Fruit fly (Drosophila melanogaster) whole organism, prepupa: Measurements from ENCODE around the gene CG6834.

Experiments
- Blimp-1 ChIP-seq: fragments of 200-800 bp; sonication (Bioruptor generic); optimal IDR thresholded peaks from 3 replicates; lab custom pipeline; 2017; ENCODE audit warnings: missing biosample characterization, missing genetic modification characterization, mild to moderate bottlenecking, moderate library complexity, missing genetic modification reagents
- CG10631 ChIP-seq: fragments of 200-800 bp; sonication (Bioruptor generic); optimal IDR thresholded peaks from 2 replicates; lab custom pipeline; 2016; ENCODE audit warnings: missing biosample characterization, missing genetic modification characterization
- CG10669 ChIP-seq: fragments of 200-800 bp; sonication (Bioruptor generic); optimal IDR thresholded peaks from 3 replicates; lab custom pipeline; 2018; ENCODE audit warnings: missing biosample characterization, mild to moderate bottlenecking, missing genetic modification characterization, moderate library complexity
- CG11294 ChIP-seq: fragments of 200-800 bp; sonication (Bioruptor generic); IDR thresholded peaks from 2 replicates; pipeline ENCODE4 v1.3.6; 2022; ENCODE audit warnings: missing biosample characterization, missing genetic modification characterization
- CG11762 ChIP-seq: fragments of 200-800 bp; sonication (Bioruptor generic); optimal IDR thresholded peaks from 3 replicates; lab custom pipeline; 2016; ENCODE audit warnings: missing biosample characterization, missing genetic modification characterization; ENCODE audit not compliant: insufficient read depth
- CG11902 ChIP-seq: fragments of 200-800 bp; sonication (Bioruptor generic); optimal IDR thresholded peaks from 3 replicates; lab custom pipeline; 2016; ENCODE audit warnings: missing biosample characterization, missing genetic modification characterization
- CG15336 ChIP-seq: fragments of 200-800 bp; sonication (Bioruptor generic); IDR thresholded peaks from 2 replicates; pipeline ENCODE4 v1.3.6; 2022; ENCODE audit warnings: missing biosample characterization, missing genetic modification characterization
- CG16779 ChIP-seq: fragments of 200-800 bp; sonication (Bioruptor generic); optimal IDR thresholded peaks from 3 replicates; lab custom pipeline; 2017; ENCODE audit warnings: missing biosample characterization, mild to moderate bottlenecking, missing genetic modification characterization
- CG31627 ChIP-seq: fragments of 200-800 bp; sonication (Bioruptor generic); optimal IDR thresholded peaks from 3 replicates; lab custom pipeline; 2016; ENCODE audit warnings: missing biosample characterization, missing genetic modification characterization
- CG32006 ChIP-seq: fragments of 200-800 bp; sonication (Bioruptor generic); optimal IDR thresholded peaks from 3 replicates; lab custom pipeline; 2017; ENCODE audit warnings: missing biosample characterization, mild to moderate bottlenecking, missing genetic modification characterization
- CG34406 ChIP-seq: fragments of 200-800 bp; sonication (Bioruptor generic); optimal IDR thresholded peaks from 3 replicates; lab custom pipeline; 2016; ENCODE audit warnings: missing biosample characterization, missing genetic modification characterization
- CG3919 ChIP-seq: fragments of 200-800 bp; sonication (Bioruptor generic); optimal IDR thresholded peaks from 3 replicates; lab custom pipeline; 2016; ENCODE audit warnings: missing biosample characterization, missing genetic modification characterization
- CG4318 ChIP-seq: fragments of 200-800 bp; sonication (Bioruptor generic); optimal IDR thresholded peaks from 3 replicates; lab custom pipeline; 2017; ENCODE audit warnings: missing biosample characterization, mild to moderate bottlenecking, missing genetic modification characterization
- CG6163 ChIP-seq: fragments of 200-800 bp; sonication (Bioruptor generic); IDR thresholded peaks from 3 replicates; pipeline ENCODE4 v1.3.6; 2022; ENCODE audit warnings: missing biosample characterization, missing genetic modification characterization
- CG6276 ChIP-seq: fragments of 200-800 bp; sonication (Bioruptor generic); optimal IDR thresholded peaks from 2 replicates; lab custom pipeline; 2017; ENCODE audit warnings: missing biosample characterization, mild to moderate bottlenecking, missing genetic modification characterization
- CG6808 ChIP-seq: fragments of 200-800 bp; sonication (Bioruptor generic); optimal IDR thresholded peaks from 3 replicates; lab custom pipeline; 2017; ENCODE audit warnings: missing biosample characterization, missing genetic modification characterization, mild to moderate bottlenecking, moderate library complexity, missing genetic modification reagents
- CG6854 ChIP-seq: fragments of 200-800 bp; sonication (Bioruptor generic); optimal IDR thresholded peaks from 2 replicates; lab custom pipeline; 2017; ENCODE audit warnings: missing biosample characterization, mild to moderate bottlenecking, missing genetic modification characterization
- CG7368 ChIP-seq: fragments of 200-800 bp; sonication (Bioruptor generic); optimal IDR thresholded peaks from 3 replicates; lab custom pipeline; 2016; ENCODE audit warnings: missing biosample characterization, missing genetic modification characterization
- CG8119 ChIP-seq: fragments of 200-800 bp; sonication (Bioruptor generic); IDR thresholded peaks from 3 replicates; pipeline ENCODE4 v1.3.6; 2022; ENCODE audit warnings: missing biosample characterization, missing genetic modification characterization
- CG8632 ChIP-seq: fragments of 200-800 bp; sonication (Bioruptor generic); optimal IDR thresholded peaks from 3 replicates; lab custom pipeline; 2016; ENCODE audit warnings: missing biosample characterization, missing genetic modification characterization
- CG9139 ChIP-seq: fragments of 200-800 bp; sonication (Bioruptor generic); optimal IDR thresholded peaks from 3 replicates; lab custom pipeline; 2017; ENCODE audit warnings: missing biosample characterization, mild to moderate bottlenecking, missing genetic modification characterization
- Eip75B ChIP-seq: fragments of 200-800 bp; sonication (Bioruptor generic); optimal IDR thresholded peaks from 3 replicates; lab custom pipeline; 2016; ENCODE audit warnings: missing biosample characterization, missing genetic modification characterization
- Eip78C ChIP-seq: fragments of 200-800 bp; sonication (Bioruptor generic); peaks from one replicate; lab custom pipeline; 2016; ENCODE audit warnings: missing biosample characterization, missing genetic modification characterization
- Ets21C ChIP-seq: fragments of 200-800 bp; sonication (Bioruptor generic); optimal IDR thresholded peaks from 3 replicates; lab custom pipeline; 2016; ENCODE audit warnings: missing biosample characterization, missing genetic modification characterization
- Ets96B ChIP-seq: fragments of 200-800 bp; optimal IDR thresholded peaks from 2 replicates; lab custom pipeline; 2019; ENCODE audit warnings: missing biosample characterization, mild to moderate bottlenecking, missing genetic modification characterization, moderate library complexity
- Gug ChIP-seq: fragments of 200-800 bp; sonication (Bioruptor generic); IDR thresholded peaks from 2 replicates; pipeline ENCODE4 v1.3.6; 2022; ENCODE audit warnings: missing biosample characterization, missing genetic modification characterization
- Hr4 ChIP-seq: fragments of 200-800 bp; sonication (Bioruptor generic); optimal IDR thresholded peaks from 3 replicates; lab custom pipeline; 2016; ENCODE audit warnings: missing biosample characterization, missing genetic modification characterization
- Met ChIP-seq: fragments of 200-800 bp; sonication (Bioruptor generic); optimal IDR thresholded peaks from 3 replicates; lab custom pipeline; 2016; ENCODE audit warnings: missing biosample characterization, missing genetic modification characterization
- OdsH ChIP-seq: fragments of 200-800 bp; sonication (Bioruptor generic); optimal IDR thresholded peaks from 3 replicates; lab custom pipeline; 2016; ENCODE audit warnings: missing biosample characterization, missing genetic modification characterization
- Smox ChIP-seq: fragments of 200-800 bp; sonication (Bioruptor generic); optimal IDR thresholded peaks from 3 replicates; lab custom pipeline; 2016; ENCODE audit warnings: missing biosample characterization, missing genetic modification characterization
- Sox102F ChIP-seq: fragments of 200-800 bp; sonication (Bioruptor generic); optimal IDR thresholded peaks from 2 replicates; lab custom pipeline; 2016; ENCODE audit warnings: missing biosample characterization, mild to moderate bottlenecking, missing genetic modification characterization
- Sox14 ChIP-seq: fragments of 200-800 bp; sonication (Bioruptor generic); optimal IDR thresholded peaks from 3 replicates; lab custom pipeline; 2016; ENCODE audit warnings: missing biosample characterization, missing genetic modification characterization
- Sox15 ChIP-seq: fragments of 200-800 bp; sonication (Bioruptor generic); optimal IDR thresholded peaks from 3 replicates; lab custom pipeline; 2016; ENCODE audit warnings: missing biosample characterization, missing genetic modification characterization
- achi ChIP-seq: fragments of 200-800 bp; sonication (Bioruptor generic); optimal IDR thresholded peaks from 3 replicates; lab custom pipeline; 2016; ENCODE audit warnings: missing biosample characterization, missing genetic modification characterization
- acj6 ChIP-seq: fragments of 200-800 bp; sonication (Bioruptor generic); optimal IDR thresholded peaks from 3 replicates; lab custom pipeline; 2016; ENCODE audit warnings: missing biosample characterization, missing genetic modification characterization
- dsx ChIP-seq: fragments of 200-800 bp; optimal IDR thresholded peaks from 3 replicates; lab custom pipeline; 2019; ENCODE audit warnings: missing biosample characterization, mild to moderate bottlenecking, missing genetic modification characterization, moderate library complexity; ENCODE audit not compliant: poor library complexity, severe bottlenecking
- eg ChIP-seq: fragments of 200-800 bp; sonication (Bioruptor generic); IDR thresholded peaks from 3 replicates; pipeline ENCODE4 v1.3.6; 2022; ENCODE audit warnings: missing biosample characterization, missing genetic modification characterization
- esn ChIP-seq: fragments of 200-800 bp; sonication (Bioruptor generic); optimal IDR thresholded peaks from 2 replicates; lab custom pipeline; 2016; ENCODE audit warnings: missing biosample characterization, mild to moderate bottlenecking, missing genetic modification characterization, moderate library complexity
- fd59A ChIP-seq: fragments of 200-800 bp; sonication (Bioruptor generic); optimal IDR thresholded peaks from 2 replicates; lab custom pipeline; 2017; ENCODE audit warnings: missing biosample characterization, mild to moderate bottlenecking, missing genetic modification characterization, missing genetic modification reagents
- fd85E ChIP-seq: fragments of 200-800 bp; sonication (Bioruptor generic); optimal IDR thresholded peaks from 3 replicates; lab custom pipeline; 2016; ENCODE audit warnings: missing biosample characterization, missing genetic modification characterization
- fkh ChIP-seq: fragments of 200-800 bp; sonication (Bioruptor generic); optimal IDR thresholded peaks from 3 replicates; lab custom pipeline; 2017; ENCODE audit warnings: missing biosample characterization, mild to moderate bottlenecking, missing genetic modification characterization, moderate library complexity
- lz ChIP-seq: fragments of 200-800 bp; sonication (Bioruptor generic); optimal IDR thresholded peaks from 3 replicates; lab custom pipeline; 2016; ENCODE audit warnings: missing biosample characterization, missing genetic modification characterization
- net ChIP-seq: fragments of 200-800 bp; sonication (Bioruptor generic); optimal IDR thresholded peaks from 3 replicates; lab custom pipeline; 2016; ENCODE audit warnings: missing biosample characterization, missing genetic modification characterization
- pdm3 ChIP-seq: fragments of 200-800 bp; sonication (Bioruptor generic); optimal IDR thresholded peaks from 3 replicates; lab custom pipeline; 2016; ENCODE audit warnings: missing biosample characterization, missing genetic modification characterization
- salr ChIP-seq, 2 experiments: fragments of 200-800 bp; sonication (Bioruptor generic); optimal IDR thresholded peaks; 3 replicates each; lab custom pipeline; 2016 to 2018; ENCODE audit warnings: missing biosample characterization in 2 of 2, missing genetic modification characterization in 2 of 2, mild to moderate bottlenecking in 1 of 2
- spab ChIP-seq: fragments of 200-800 bp; sonication (Bioruptor generic); optimal IDR thresholded peaks from 2 replicates; lab custom pipeline; 2017; ENCODE audit warnings: missing biosample characterization, mild to moderate bottlenecking, missing genetic modification characterization, missing genetic modification reagents
- svp ChIP-seq: fragments of 200-800 bp; sonication (Bioruptor generic); peaks from one replicate; lab custom pipeline; 2016; ENCODE audit warnings: missing biosample characterization, missing genetic modification characterization
- vri ChIP-seq: fragments of 200-800 bp; sonication (Bioruptor generic); optimal IDR thresholded peaks from 3 replicates; lab custom pipeline; 2016; ENCODE audit warnings: missing biosample characterization, mild to moderate bottlenecking, missing genetic modification characterization

Gene CG6834

DNA sequence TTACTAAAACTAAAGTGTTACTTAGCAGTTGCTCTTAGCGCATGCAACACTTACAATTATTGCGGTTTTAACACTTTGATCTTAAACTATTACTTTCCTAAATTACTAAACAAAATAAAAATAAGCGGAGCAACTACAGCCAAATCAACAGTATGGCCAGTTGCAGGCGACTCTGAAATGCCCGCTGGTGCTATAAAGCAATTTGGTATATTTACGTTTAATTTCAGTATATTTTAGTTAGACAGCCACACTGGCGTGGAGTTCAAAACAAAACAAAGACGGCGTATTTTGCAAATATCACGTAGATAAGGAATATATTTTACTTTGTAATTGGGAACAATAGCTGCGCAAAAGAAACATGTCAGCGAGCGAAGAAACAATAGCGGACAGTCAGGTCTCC is 8.4 kb downstream of the CG6834 start, which contains the start of the genes Taf12 and Ho:
Gene Taf12 (minus strand): TSS at position 178 of the 400 bp plus-strand sequence.
Gene Ho (plus strand): TSS at position 231 of the 400 bp plus-strand sequence.
- peak; percentile 70 for TF ChIP-seq svp (GFP tag; lab: Kevin White, UChicago)
- peak; percentile 21 for TF ChIP-seq esn (GFP tag; lab: Kevin White, UChicago)
- TF ChIP-seq Met (GFP tag; lab: Kevin White, UChicago) = no peak
- TF ChIP-seq Sox14 (GFP tag; lab: Kevin White, UChicago) = peak; percentile 98
- no peak for TF ChIP-seq CG7368
- TF ChIP-seq CG6163 (GFP tag; lab: Robert Waterston, UW) = no peak; the same call in 2 of the 3 replicates
- peak; percentile 54 for TF ChIP-seq fkh (GFP tag; lab: Kevin White, UChicago)
- TF ChIP-seq CG8632 (GFP tag; lab: Kevin White, UChicago) = no peak
- peak; percentile 37 for TF ChIP-seq vri (GFP tag; lab: Kevin White, UChicago)
- TF ChIP-seq Gug = no peak
- TF ChIP-seq Eip78C (GFP tag; lab: Kevin White, UChicago) = peak; percentile 74

DNA sequence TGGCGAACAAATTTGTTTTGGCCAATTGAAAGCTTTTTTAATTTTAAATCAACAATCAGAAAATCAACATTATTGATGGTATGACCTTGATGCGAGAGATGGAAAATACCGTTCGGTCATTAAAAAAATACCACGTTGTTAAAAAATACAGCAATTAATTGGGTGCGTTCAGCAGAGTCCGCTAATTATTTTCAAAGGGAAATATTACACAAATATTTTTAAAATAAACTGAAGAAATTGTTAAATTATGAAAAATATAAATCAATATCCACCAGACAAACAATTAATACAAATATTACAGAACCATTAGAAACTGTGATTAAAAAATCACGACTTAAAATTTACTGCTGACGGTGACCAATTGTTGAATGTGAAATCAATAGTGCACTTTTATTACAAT is 9.9 kb downstream of the CG6834 start, which contains the start of gene CG18476:
Gene CG18476 (minus strand): TSS at position 101 of the 400 bp plus-strand sequence.
- TF ChIP-seq achi (GFP tag; lab: Kevin White, UChicago) (peak; percentile 88), esn (GFP tag; lab: Kevin White, UChicago) (peak; percentile 93), CG4318 (GFP tag; lab: Kevin White, UChicago) (no peak), CG9139 (GFP tag; lab: Kevin White, UChicago) (peak; percentile 82), Ets96B (peak; percentile 95), vri (GFP tag; lab: Kevin White, UChicago) (peak; percentile 59), Ets21C (peak; percentile 82), CG34406 (GFP tag; lab: Kevin White, UChicago) (peak; percentile 90), CG3919 (GFP tag; lab: Kevin White, UChicago) (peak; percentile 91), dsx (GFP tag; lab: Kevin White, UChicago) (peak; percentile 94), fd59A (GFP tag; lab: Kevin White, UChicago) (peak; percentile 82), lz (peak; percentile 91), Smox (GFP tag; lab: Kevin White, UChicago) (peak; percentile 91), CG6163 (GFP tag; lab: Robert Waterston, UW) (peak; percentile 95), pdm3 (GFP tag; lab: Kevin White, UChicago) (peak; percentile 94), spab (GFP tag; lab: Kevin White, UChicago) (peak; percentile 83), CG32006 (GFP tag; lab: Kevin White, UChicago) (peak; percentile 92), CG6276 (GFP tag; lab: Kevin White, UChicago) (peak; percentile 89), CG7368 (peak; percentile 79), CG6854 (GFP tag; lab: Kevin White, UChicago) (peak; percentile 27), CG11762 (GFP tag; lab: Kevin White, UChicago) (peak; percentile 87), Blimp-1 (GFP tag; lab: Kevin White, UChicago) (peak; percentile 77), Hr4 (peak; percentile 92), net (GFP tag; lab: Kevin White, UChicago) (peak; percentile 91), Met (GFP tag; lab: Kevin White, UChicago) (peak; percentile 87), CG16779 (tag; lab: Kevin White, UChicago) (peak; percentile 80), OdsH (peak; percentile 91), CG8119 (GFP tag; lab: Robert Waterston, UW) (peak; percentile 95), acj6 (peak; percentile 89), CG11902 (GFP tag; lab: Kevin White, UChicago) (peak; percentile 86), CG11294 (GFP tag; lab: Robert Waterston, UW) (peak; percentile 91), Sox15 (GFP tag; lab: Kevin White, UChicago) (peak; percentile 87), CG10669 (GFP tag; lab: Kevin White, UChicago) (peak; percentile 93), CG8632 (GFP tag; lab: Kevin White, UChicago) (peak; percentile 88), CG10631 (peak; percentile 92), fd85E (GFP tag; lab: Kevin White, UChicago) (peak; percentile 6), CG6808 (GFP tag; lab: Kevin White, UChicago) (peak; percentile 84), CG31627 (GFP tag; lab: Kevin White, UChicago) (peak; percentile 91), fkh (GFP tag; lab: Kevin White, UChicago) (peak; percentile 92), eg (peak; percentile 98), CG15336 (GFP tag; lab: Robert Waterston, UW) (peak; percentile 92), Eip75B (GFP tag; lab: Kevin White, UChicago) (no peak), salr (GFP tag; optimal IDR thresholded peaks at IDR 0.05; lab: Kevin White, UChicago) (peak in 1 of 2 experiments; percentile 81), svp (GFP tag; lab: Kevin White, UChicago) (peak; percentile 96), Sox102F (GFP tag; lab: Kevin White, UChicago) (no peak)
